Worm (Caenorhabditis elegans): ENCODE data around the gene mrpl-11.

DNA sequence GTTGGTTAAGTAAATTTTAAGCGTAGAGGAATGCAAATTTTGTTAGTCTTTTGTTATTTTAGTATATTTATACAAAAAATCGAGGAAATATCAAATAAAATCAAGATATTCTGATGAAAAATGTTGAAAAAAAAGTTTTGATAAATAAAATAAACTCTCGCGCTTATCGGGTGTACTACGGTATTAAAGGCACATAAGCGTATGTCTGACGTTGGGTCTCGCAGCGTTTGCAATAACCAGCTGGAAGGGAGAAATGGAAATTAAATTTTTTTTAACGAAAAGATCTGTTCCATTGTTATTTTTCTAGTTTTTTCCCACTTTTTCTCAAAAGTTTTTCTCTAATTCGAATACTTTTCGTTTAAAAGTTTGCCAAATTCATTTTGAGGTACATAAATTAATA, 28.3 kb upstream of the mrpl-11 start:
- TF ChIP-seq sea-1 (GFP tag; conservative IDR thresholded peaks at IDR 0.05) (no peak), ceh-13 (GFP tag; optimal IDR thresholded peaks at IDR 0.05) (no peak), ama-1 (optimal IDR thresholded peaks at IDR 0.05) (no peak), F13C5.2 (tag; optimal IDR thresholded peaks at IDR 0.05) (no peak), pes-1 (GFP tag; IDR thresholded peaks at IDR 0.05) (no peak), ceh-36 (tag; optimal IDR thresholded peaks at IDR 0.05) (no peak)
